Worm (Caenorhabditis elegans) whole organism, L1 larva: ENCODE data around the gene F54B11.10.

Source experiments
- ama-1 ChIP-seq: fragments of 150-350 bp; optimal IDR thresholded peaks from 2 replicates; lab custom pipeline; 2014
- hlh-17 ChIP-seq: fragments of 200-800 bp; sonication (Bioruptor generic); optimal IDR thresholded peaks from 2 replicates; lab custom pipeline; 2018; ENCODE audit warnings: missing genetic modification characterization, mild to moderate bottlenecking, missing compliant biosample characterization, moderate library complexity, borderline replicate concordance
- irx-1 ChIP-seq: sonication (generic microtip); optimal IDR thresholded peaks from 2 replicates; lab custom pipeline; 2016; ENCODE audit warnings: missing genetic modification characterization, missing compliant biosample characterization
- jun-1 ChIP-seq: fragments of 150-350 bp; optimal IDR thresholded peaks from 2 replicates; lab custom pipeline; 2014; ENCODE audit warnings: missing biosample characterization, missing genetic modification reagents, missing genetic modification characterization
- lsy-2 ChIP-seq, 2 experiments: fragments of 150-350 bp; optimal IDR thresholded peaks; 2 replicates each; lab custom pipeline; 2014; ENCODE audit warnings: missing biosample characterization in 2 of 2, missing genetic modification characterization in 2 of 2
- mdl-1 ChIP-seq, 2 experiments: fragments of 150-350 bp; optimal IDR thresholded peaks; 2 replicates each; lab custom pipeline; 2014 to 2017; ENCODE audit warnings: missing biosample characterization in 2 of 2, missing genetic modification characterization in 2 of 2, inconsistent platforms in 1 of 2
- pag-3 ChIP-seq: sonication (generic microtip); optimal IDR thresholded peaks from 2 replicates; lab custom pipeline; 2017; ENCODE audit warnings: missing genetic modification characterization, mild to moderate bottlenecking, missing compliant biosample characterization, antibody characterized with exemption, borderline replicate concordance; ENCODE audit not compliant: insufficient read depth
- skn-1 ChIP-seq: fragments of 150-350 bp; optimal IDR thresholded peaks from 2 replicates; lab custom pipeline; 2014; ENCODE audit warnings: missing biosample characterization, missing genetic modification characterization
- sox-4 ChIP-seq: sonication (generic microtip); optimal IDR thresholded peaks from 2 replicates; lab custom pipeline; 2016; ENCODE audit warnings: missing genetic modification characterization, missing compliant biosample characterization
- swsn-7 ChIP-seq: sonication (generic microtip); optimal IDR thresholded peaks from 2 replicates; lab custom pipeline; 2016; ENCODE audit warnings: missing genetic modification characterization, missing compliant biosample characterization

- TF ChIP-seq sox-4 (tag; lab: Kevin White, UChicago) = no peak
- TF ChIP-seq mdl-1 (tag; optimal IDR thresholded peaks at IDR 0.05; lab: Kevin White, UChicago) = no peak
- no peak for TF ChIP-seq skn-1
- no peak for TF ChIP-seq irx-1 (tag; lab: Kevin White, UChicago)
- TF ChIP-seq ama-1 (lab: Kevin White, UChicago) = peak; percentile 35
- TF ChIP-seq hlh-17 (GFP tag; lab: Kevin White, UChicago) = no peak
- no peak for TF ChIP-seq swsn-7 (tag; lab: Kevin White, UChicago)
- no peak for TF ChIP-seq lsy-2 (tag; optimal IDR thresholded peaks at IDR 0.05; lab: Kevin White, UChicago)
- no peak for TF ChIP-seq pag-3
- no peak for TF ChIP-seq jun-1 (tag; lab: Kevin White, UChicago)
Measured at ce11 chrX:13542236-13542635, 39.7 kb upstream of the F54B11.10 start, which contains the start of gene cah-4.
